Worm (Caenorhabditis elegans): ENCODE measurements around the gene srx-23.

- no peak for TF ChIP-seq ceh-88 (GFP tag; IDR thresholded peaks at IDR 0.05)
- TF ChIP-seq unc-62 (GFP tag; optimal IDR thresholded peaks at IDR 0.05), result no peak
- TF ChIP-seq fkh-10 (GFP tag; optimal IDR thresholded peaks at IDR 0.05), result no peak
- TF ChIP-seq pqm-1 (tag; optimal IDR thresholded peaks at IDR 0.05), result no peak
- TF ChIP-seq nhr-77 (tag; optimal IDR thresholded peaks at IDR 0.05), result no peak
- no peak for TF ChIP-seq nhr-76 (tag; optimal IDR thresholded peaks at IDR 0.05)
- no peak for TF ChIP-seq tbx-2 (tag; optimal IDR thresholded peaks at IDR 0.05)
- no peak for TF ChIP-seq ama-1 (optimal IDR thresholded peaks at IDR 0.05)
- no peak for TF ChIP-seq lir-3 (tag; optimal IDR thresholded peaks at IDR 0.05; ENCODE audit: poor library complexity)
These were observed 16.9 kb downstream of the srx-23 start for ce11 chrV:699051-699450.
